Worm (Caenorhabditis elegans): Measurements from ENCODE around the gene best-4.

best-4 gene

DNA sequence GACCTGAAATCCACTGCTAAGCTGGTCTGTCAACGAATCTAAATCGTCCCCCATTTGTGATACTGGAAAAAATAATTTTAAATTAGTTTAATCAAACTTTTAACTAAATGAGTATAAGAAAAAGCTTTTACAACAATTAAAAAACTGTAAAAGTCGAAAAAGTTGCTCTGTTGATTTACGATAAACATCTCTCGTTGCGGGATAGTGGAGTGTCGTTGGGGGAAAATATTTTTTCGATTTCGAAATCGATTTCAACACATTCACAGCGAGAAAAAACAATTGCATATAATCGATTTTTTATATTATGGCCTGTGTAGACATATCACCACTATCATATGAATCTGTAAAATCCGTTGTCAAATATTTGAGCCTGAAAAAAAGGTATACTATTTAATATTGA is 19.8 kb upstream of the best-4 start, which contains the start of the genes F23F1.5 and fbxc-54:
Gene F23F1.5, minus strand, starts transcription at position 64 of the 400 bp plus-strand sequence.
Gene fbxc-54, plus strand, starts transcription at position 199 of the 400 bp plus-strand sequence.
- TF ChIP-seq T23F11.4 (GFP tag; optimal IDR thresholded peaks at IDR 0.05), result no peak
- no peak for TF ChIP-seq fkh-6 (tag; optimal IDR thresholded peaks at IDR 0.05)
- TF ChIP-seq nfya-1 (tag; optimal IDR thresholded peaks at IDR 0.05), result no peak
- TF ChIP-seq elt-4 (tag; optimal IDR thresholded peaks at IDR 0.05), result no peak
- no peak for TF ChIP-seq madf-2 (tag; optimal IDR thresholded peaks at IDR 0.05)
- no peak for TF ChIP-seq odd-2 (tag; optimal IDR thresholded peaks at IDR 0.05)
- TF ChIP-seq lin-11 (tag; optimal IDR thresholded peaks at IDR 0.05), result no peak
- no peak for TF ChIP-seq pha-4 (tag; optimal IDR thresholded peaks at IDR 0.05)
- no peak for TF ChIP-seq ceh-18 (tag; optimal IDR thresholded peaks at IDR 0.05)
- TF ChIP-seq eyg-1 (tag; optimal IDR thresholded peaks at IDR 0.05), result no peak
- no peak for TF ChIP-seq ceh-45 (GFP tag; IDR thresholded peaks at IDR 0.05)
- TF ChIP-seq unc-86 (tag; optimal IDR thresholded peaks at IDR 0.05), result no peak

DNA sequence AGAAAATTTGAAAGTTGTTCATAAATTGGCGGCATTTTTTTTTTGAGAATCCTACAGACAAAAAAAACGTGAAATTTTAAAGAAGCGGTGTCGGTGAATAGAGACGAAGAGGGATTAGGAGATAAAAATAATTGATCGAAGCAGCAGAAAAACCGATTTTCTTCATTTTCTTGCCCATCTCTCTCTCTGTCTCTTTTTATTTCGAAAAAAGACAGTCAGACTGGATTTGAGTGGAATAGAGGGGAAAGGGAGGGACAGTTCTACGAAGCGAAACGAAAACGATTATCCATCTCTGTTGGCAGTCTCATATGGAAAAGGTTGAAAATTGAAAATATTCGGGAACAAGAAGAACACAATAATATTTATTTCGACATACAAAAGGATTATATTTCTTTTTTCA is 17.9 kb upstream of the best-4 start:
- no peak for TF ChIP-seq dve-1 (tag; optimal IDR thresholded peaks at IDR 0.05)
- no peak for TF ChIP-seq unc-42 (tag; optimal IDR thresholded peaks at IDR 0.05)
- no peak for TF ChIP-seq pros-1 (tag; optimal IDR thresholded peaks at IDR 0.05)
- no peak for TF ChIP-seq tbx-2 (tag; optimal IDR thresholded peaks at IDR 0.05)
- no peak for TF ChIP-seq sox-4 (tag; optimal IDR thresholded peaks at IDR 0.05)
- TF ChIP-seq rnt-1 (tag; optimal IDR thresholded peaks at IDR 0.05), result no peak
- TF ChIP-seq zip-5 (tag; optimal IDR thresholded peaks at IDR 0.05), result no peak
- no peak for TF ChIP-seq hlh-30 (tag; optimal IDR thresholded peaks at IDR 0.05; ENCODE audit: insufficient read depth)
- no peak for TF ChIP-seq hlh-15 (tag; optimal IDR thresholded peaks at IDR 0.05)
- TF ChIP-seq ceh-24 (tag; optimal IDR thresholded peaks at IDR 0.05), result no peak
- no peak for TF ChIP-seq ahr-1 (tag; optimal IDR thresholded peaks at IDR 0.05)
- no peak for TF ChIP-seq lim-6 (tag; optimal IDR thresholded peaks at IDR 0.05)
- no peak for TF ChIP-seq ceh-18 (tag; optimal IDR thresholded peaks at IDR 0.05)
- TF ChIP-seq ttx-3 (tag; optimal IDR thresholded peaks at IDR 0.05), result no peak
- no peak for TF ChIP-seq C38D4.7 (GFP tag; optimal IDR thresholded peaks at IDR 0.05)
- TF ChIP-seq che-1 (tag; optimal IDR thresholded peaks at IDR 0.05), result no peak

DNA sequence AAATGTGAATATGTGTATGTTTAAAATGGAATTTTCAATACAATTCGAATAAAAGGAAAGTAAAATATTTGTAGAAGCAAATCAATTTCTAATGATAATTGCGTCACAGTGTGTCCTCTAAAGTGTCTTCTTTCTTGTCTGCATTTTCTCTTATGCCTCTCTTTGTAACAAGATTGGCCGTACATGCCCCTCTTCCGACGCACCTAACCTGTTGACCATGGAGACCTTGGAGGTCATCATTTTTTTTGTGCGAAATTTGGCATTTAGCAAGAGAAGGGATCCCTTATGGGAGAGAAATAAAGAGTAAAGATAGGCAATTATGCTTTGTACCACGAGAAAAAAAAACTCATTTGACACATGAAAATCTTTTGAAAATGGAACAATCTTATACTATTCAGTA is 16.6 kb upstream of the best-4 start, which contains the start of gene F23F1.4:
Gene F23F1.4, minus strand, starts transcription at position 141 of the 400 bp plus-strand sequence.
- TF ChIP-seq pros-1 (tag; optimal IDR thresholded peaks at IDR 0.05) (no peak), rnt-1 (tag; optimal IDR thresholded peaks at IDR 0.05) (no peak), madf-2 (tag; optimal IDR thresholded peaks at IDR 0.05) (no peak), F13H6.1 (tag; optimal IDR thresholded peaks at IDR 0.05) (no peak), C08G9.2 (tag; optimal IDR thresholded peaks at IDR 0.05) (no peak), ceh-9 (tag; optimal IDR thresholded peaks at IDR 0.05) (no peak), ceh-6 (GFP tag; optimal IDR thresholded peaks at IDR 0.05) (no peak), ceh-24 (tag; optimal IDR thresholded peaks at IDR 0.05) (no peak), ceh-22 (tag; optimal IDR thresholded peaks at IDR 0.05) (no peak), Y22D7AL.16 (tag; optimal IDR thresholded peaks at IDR 0.05) (no peak)

ce11 chrII:24559-24998 is 12.9 kb upstream of the best-4 start, which contains the start of gene enee-1:
TSS of gene enee-1 (plus strand) at chrII:24666.
- peak; percentile 8 for TF ChIP-seq ceh-18 (tag; optimal IDR thresholded peaks at IDR 0.05)
- no peak for TF ChIP-seq ceh-45 (GFP tag; IDR thresholded peaks at IDR 0.05)
- TF ChIP-seq K09A11.1 (tag; optimal IDR thresholded peaks at IDR 0.05; ENCODE audit: insufficient read depth), result no peak
- no peak for TF ChIP-seq nhr-11 (tag; optimal IDR thresholded peaks at IDR 0.05)
- TF ChIP-seq hlh-6 (tag; optimal IDR thresholded peaks at IDR 0.05), result no peak
- no peak for TF ChIP-seq npax-4 (tag; optimal IDR thresholded peaks at IDR 0.05)
- no peak for TF ChIP-seq hlh-8 (tag; optimal IDR thresholded peaks at IDR 0.05)
- no peak for TF ChIP-seq mec-3 (tag; optimal IDR thresholded peaks at IDR 0.05; ENCODE audit: borderline replicate concordance)
- peak; percentile 53 for TF ChIP-seq rnt-1 (tag; optimal IDR thresholded peaks at IDR 0.05)
- peak; percentile 29 for TF ChIP-seq ceh-48 (tag; optimal IDR thresholded peaks at IDR 0.05)
- peak; percentile 21 for TF ChIP-seq ceh-31 (tag; optimal IDR thresholded peaks at IDR 0.05)
- TF ChIP-seq tbx-2 (tag; optimal IDR thresholded peaks at IDR 0.05), result peak; percentile 25
- no peak for TF ChIP-seq syd-9 (tag; optimal IDR thresholded peaks at IDR 0.05)
- TF ChIP-seq nfya-1 (tag; optimal IDR thresholded peaks at IDR 0.05), result peak; percentile 54
- TF ChIP-seq ama-1 (optimal IDR thresholded peaks at IDR 0.05), result no peak
- TF ChIP-seq unc-3 (GFP tag; conservative IDR thresholded peaks at IDR 0.05), result no peak
- no peak for TF ChIP-seq unc-3 (tag; optimal IDR thresholded peaks at IDR 0.05)
- peak; percentile 68 for TF ChIP-seq ceh-30 (tag; optimal IDR thresholded peaks at IDR 0.05)
